Fruit fly (Drosophila melanogaster): ENCODE data around the gene nej.

Gene nej

dm6 chrX:9650048-9650447 lies 36.8 kb downstream of the nej start (continued):
- TF ChIP-seq B-H1 (GFP tag; IDR thresholded peaks at IDR 0.05) (0 out of 3 replicates have a peak, but pooled peaks have one; percentile 19), otp (GFP tag; IDR thresholded peaks at IDR 0.05) (peak; percentile 66; the same call in 1 of the 3 replicates), repo (GFP tag; optimal IDR thresholded peaks at IDR 0.05) (no peak), CG9932 (GFP tag; IDR thresholded peaks at IDR 0.05) (no peak), CG3995 (GFP tag; optimal IDR thresholded peaks at IDR 0.05) (no peak), CG16779 (GFP tag; IDR thresholded peaks at IDR 0.05) (no peak), shn (GFP tag; optimal IDR thresholded peaks at IDR 0.05) (no peak), CG13287 (GFP tag; IDR thresholded peaks at IDR 0.05; ENCODE audit: partially characterized antibody) (no peak), CG10274 (GFP tag; optimal IDR thresholded peaks at IDR 0.05) (no peak), CG10462 (GFP tag; optimal IDR thresholded peaks at IDR 0.05) (no peak), CG12659 (GFP tag; optimal IDR thresholded peaks at IDR 0.05) (no peak), CG3163 (GFP tag; optimal IDR thresholded peaks at IDR 0.05) (no peak), ro (GFP tag; IDR thresholded peaks at IDR 0.05) (no peak), cwo (GFP tag; optimal IDR thresholded peaks at IDR 0.05) (no peak), CG7987 (GFP tag; optimal IDR thresholded peaks at IDR 0.05) (no peak), ems (GFP tag; optimal IDR thresholded peaks at IDR 0.05) (peak; percentile 24), luna (GFP tag; optimal IDR thresholded peaks at IDR 0.05) (no peak), Rfx (GFP tag; IDR thresholded peaks at IDR 0.05) (no peak), CG4282 (GFP tag; optimal IDR thresholded peaks at IDR 0.05) (no peak), CG12155 (GFP tag; optimal IDR thresholded peaks at IDR 0.05) (no peak), CG14965 (GFP tag; optimal IDR thresholded peaks at IDR 0.05; ENCODE audit: borderline replicate concordance) (no peak), CG10959 (GFP tag; IDR thresholded peaks at IDR 0.05) (peak; percentile 54), sens (GFP tag) (peak; percentile 95), CG42726 (GFP tag; IDR thresholded peaks at IDR 0.05; ENCODE audit: partially characterized antibody) (no peak), CG11093 (GFP tag; IDR thresholded peaks at IDR 0.05) (peak; percentile 56; the same call in 1 of the 3 replicates), Myb (GFP tag; optimal IDR thresholded peaks at IDR 0.05) (no peak), D19A (tag; optimal IDR thresholded peaks at IDR 0.05) (peak; percentile 13), CG9727 (GFP tag; optimal IDR thresholded peaks at IDR 0.05) (peak; percentile 45), CG12219 (GFP tag; optimal IDR thresholded peaks at IDR 0.05) (no peak), CG10321 (GFP tag; IDR thresholded peaks at IDR 0.05) (no peak), CG4730 (GFP tag; IDR thresholded peaks at IDR 0.05) (no peak), Lhr (GFP tag; optimal IDR thresholded peaks at IDR 0.05) (no peak), CG14441 (GFP tag; IDR thresholded peaks at IDR 0.05) (no peak), pros (GFP tag; optimal IDR thresholded peaks at IDR 0.05) (no peak), pnt (GFP tag; optimal IDR thresholded peaks at IDR 0.05) (no peak), lov (optimal IDR thresholded peaks at IDR 0.05) (no peak), lov (GFP tag; IDR thresholded peaks at IDR 0.05) (0 out of 3 replicates have a peak, but pooled peaks have one; percentile 39), nmo (GFP tag; optimal IDR thresholded peaks at IDR 0.05) (peak; percentile 22), CG9817 (tag; optimal IDR thresholded peaks at IDR 0.05) (no peak), Max (GFP tag; optimal IDR thresholded peaks at IDR 0.05) (no peak), CG12744 (GFP tag; optimal IDR thresholded peaks at IDR 0.05) (no peak), dmrt11E (tag; optimal IDR thresholded peaks at IDR 0.05) (peak; percentile 83), Dip2 (GFP tag; IDR thresholded peaks at IDR 0.05) (no peak), CG8388 (GFP tag; optimal IDR thresholded peaks at IDR 0.05) (peak; percentile 60), CG12104 (GFP tag; optimal IDR thresholded peaks at IDR 0.05) (no peak), kay (GFP tag; optimal IDR thresholded peaks at IDR 0.05) (no peak), Antp (GFP tag; optimal IDR thresholded peaks at IDR 0.05) (no peak), CG11398 (GFP tag; optimal IDR thresholded peaks at IDR 0.05) (no peak), CG18011 (GFP tag; optimal IDR thresholded peaks at IDR 0.05) (no peak), CG9876 (GFP tag; optimal IDR thresholded peaks at IDR 0.05) (no peak), CG18262 (tag; optimal IDR thresholded peaks at IDR 0.05) (peak; percentile 37), trh (GFP tag; optimal IDR thresholded peaks at IDR 0.05) (no peak)

All from whole organism, embryonic.